Worm (Caenorhabditis elegans): ENCODE results near the gene C02B10.3.

Gene C02B10.3

ce11 chrIV:5100145-5100544, 2.9 kb downstream of the C02B10.3 start (continued):
- TF ChIP-seq unc-86 (tag; optimal IDR thresholded peaks at IDR 0.05) (no peak), ztf-4 (tag; optimal IDR thresholded peaks at IDR 0.05) (no peak), elt-3 (tag; optimal IDR thresholded peaks at IDR 0.05) (no peak), F16B12.6 (tag; optimal IDR thresholded peaks at IDR 0.05) (no peak), snpc-4 (tag; optimal IDR thresholded peaks at IDR 0.05) (no peak), jun-1 (tag; optimal IDR thresholded peaks at IDR 0.05) (no peak), nhr-237 (tag; optimal IDR thresholded peaks at IDR 0.05) (no peak)

ce11 chrIV:5093462-5093861, 9.6 kb downstream of the C02B10.3 start:
- TF ChIP-seq lin-39 (tag; optimal IDR thresholded peaks at IDR 0.05) (no peak), Y116A8C.19 (tag; optimal IDR thresholded peaks at IDR 0.05; ENCODE audit: borderline replicate concordance) (no peak), nhr-20 (tag; optimal IDR thresholded peaks at IDR 0.05) (no peak), mep-1 (tag; optimal IDR thresholded peaks at IDR 0.05) (no peak), nhr-71 (tag; optimal IDR thresholded peaks at IDR 0.05) (no peak), nhr-90 (tag; optimal IDR thresholded peaks at IDR 0.05; ENCODE audit: poor library complexity) (no peak)

ce11 chrIV:5090993-5091793, 11.9 kb downstream of the C02B10.3 start, which contains the start of the genes snpn-1 and C02B10.4:
Gene snpn-1 (minus strand): TSS chrIV:5091043.
Gene C02B10.4 (plus strand): TSS chrIV:5091586.
- TF ChIP-seq lin-35 (GFP tag; optimal IDR thresholded peaks at IDR 0.05) (peak; percentile 67 to 72), elt-2 (tag; optimal IDR thresholded peaks at IDR 0.05) (no peak), mdl-1 (tag; optimal IDR thresholded peaks at IDR 0.05) (no peak), hlh-17 (GFP tag; optimal IDR thresholded peaks at IDR 0.05; ENCODE audit: borderline replicate concordance) (no peak), jun-1 (tag; optimal IDR thresholded peaks at IDR 0.05) (no peak), unc-30 (tag; optimal IDR thresholded peaks at IDR 0.05) (no peak), ama-1 (optimal IDR thresholded peaks at IDR 0.05) (no peak), ceh-90 (tag; optimal IDR thresholded peaks at IDR 0.05) (no peak), swsn-7 (tag; optimal IDR thresholded peaks at IDR 0.05) (peak; percentile 65), nhr-237 (tag; optimal IDR thresholded peaks at IDR 0.05) (no peak), nhr-77 (tag; optimal IDR thresholded peaks at IDR 0.05) (no peak), mep-1 (tag; optimal IDR thresholded peaks at IDR 0.05) (peak; percentile 62), unc-86 (tag; optimal IDR thresholded peaks at IDR 0.05) (peak; percentile 21), fkh-10 (GFP tag; optimal IDR thresholded peaks at IDR 0.05) (peak; percentile 16), sup-37 (GFP tag; optimal IDR thresholded peaks at IDR 0.05) (no peak), ztf-11 (tag; optimal IDR thresholded peaks at IDR 0.05) (no peak), alr-1 (tag; optimal IDR thresholded peaks at IDR 0.05; ENCODE audit: borderline replicate concordance) (no peak), hpl-2 (GFP tag; optimal IDR thresholded peaks at IDR 0.05) (no peak), sptf-1 (tag; optimal IDR thresholded peaks at IDR 0.05) (no peak), tlp-1 (tag; optimal IDR thresholded peaks at IDR 0.05) (no peak), pag-3 (tag; optimal IDR thresholded peaks at IDR 0.05; ENCODE audit: borderline replicate concordance, insufficient read depth) (no peak), F16B12.6 (tag; optimal IDR thresholded peaks at IDR 0.05) (peak; percentile 92), grh-1 (GFP tag; IDR thresholded peaks at IDR 0.05) (no peak), rnt-1 (tag; optimal IDR thresholded peaks at IDR 0.05) (peak; percentile 45), nhr-28 (tag; optimal IDR thresholded peaks at IDR 0.05) (no peak), fos-1 (tag; optimal IDR thresholded peaks at IDR 0.05) (peak; percentile 17), hlh-4 (tag; optimal IDR thresholded peaks at IDR 0.05) (no peak), aly-2 (tag; optimal IDR thresholded peaks at IDR 0.05) (peak; percentile 16), elt-3 (tag; optimal IDR thresholded peaks at IDR 0.05) (no peak), isw-1 (GFP tag; IDR thresholded peaks at IDR 0.05) (peak; percentile 51; the same call in 1 of the 2 replicates), fkh-4 (tag; optimal IDR thresholded peaks at IDR 0.05; ENCODE audit: borderline replicate concordance) (no peak), fkh-8 (tag; optimal IDR thresholded peaks at IDR 0.05) (peak; percentile 26), tbx-2 (tag; optimal IDR thresholded peaks at IDR 0.05) (peak; percentile 56), nhr-71 (tag; optimal IDR thresholded peaks at IDR 0.05) (peak; percentile 71), C34B4.2 (tag; optimal IDR thresholded peaks at IDR 0.05) (no peak), zag-1 (tag; optimal IDR thresholded peaks at IDR 0.05) (no peak), egl-27 (tag; optimal IDR thresholded peaks at IDR 0.05) (no peak), nhr-76 (tag; optimal IDR thresholded peaks at IDR 0.05) (no peak), mab-9 (GFP tag; IDR thresholded peaks at IDR 0.05) (no peak), nhr-12 (tag; optimal IDR thresholded peaks at IDR 0.05) (no peak), C04F5.9 (tag; optimal IDR thresholded peaks at IDR 0.05) (peak; percentile 10)

Data from whole organism, L1 larva.